Fruit fly (Drosophila melanogaster): ENCODE results near the gene Mtp.

- TF ChIP-seq psq (optimal IDR thresholded peaks at IDR 0.05) (no peak), h (optimal IDR thresholded peaks at IDR 0.05) (no peak)
These were observed 7.5 kb downstream of the Mtp start for dm6 chr2L:20915224-20915623.
